Worm (Caenorhabditis elegans) whole organism, late embryonic: ENCODE results near the gene faah-3.
"Not testable (repeated sequence)": the region's sequence is repeated elsewhere in the genome, so short reads cannot be mapped to it uniquely, and the experiment has no call there.

Experiments used
- ahr-1 ChIP-seq: sonication (generic microtip); optimal IDR thresholded peaks from 2 replicates; lab custom pipeline; 2016; ENCODE audit warnings: missing genetic modification characterization, missing compliant biosample characterization
- ceh-24 ChIP-seq: sonication (generic microtip); optimal IDR thresholded peaks from 2 replicates; lab custom pipeline; 2016; ENCODE audit warnings: mild to moderate bottlenecking, missing genetic modification characterization, missing compliant biosample characterization
- ceh-9 ChIP-seq: sonication (generic microtip); optimal IDR thresholded peaks from 2 replicates; lab custom pipeline; 2016; ENCODE audit warnings: mild to moderate bottlenecking, missing genetic modification characterization, inconsistent platforms, missing compliant biosample characterization
- dve-1 ChIP-seq: sonication (generic microtip); optimal IDR thresholded peaks from 2 replicates; lab custom pipeline; 2017; ENCODE audit warnings: antibody characterized with exemption, mild to moderate bottlenecking, missing genetic modification characterization, missing compliant biosample characterization
- ets-4 ChIP-seq: sonication (generic microtip); optimal IDR thresholded peaks from 2 replicates; lab custom pipeline; 2016; ENCODE audit warnings: missing genetic modification characterization, missing compliant biosample characterization
- eyg-1 ChIP-seq: sonication (generic microtip); optimal IDR thresholded peaks from 2 replicates; lab custom pipeline; 2016; ENCODE audit warnings: missing genotype, missing genetic modification characterization, missing compliant biosample characterization
- hlh-15 ChIP-seq: sonication (generic microtip); optimal IDR thresholded peaks from 2 replicates; lab custom pipeline; 2016; ENCODE audit warnings: missing genetic modification characterization, missing compliant biosample characterization
- lin-11 ChIP-seq: fragments of 200-800 bp; sonication (Bioruptor generic); optimal IDR thresholded peaks from 2 replicates; lab custom pipeline; 2018; ENCODE audit warnings: mild to moderate bottlenecking, missing genetic modification characterization, missing compliant biosample characterization
- nfya-1 ChIP-seq: sonication (generic microtip); optimal IDR thresholded peaks from 2 replicates; lab custom pipeline; 2017; ENCODE audit warnings: missing genetic modification characterization, mild to moderate bottlenecking, missing compliant biosample characterization, antibody characterized with exemption, moderate library complexity
- nhr-11 ChIP-seq: fragments of 150-350 bp; optimal IDR thresholded peaks from 2 replicates; lab custom pipeline; 2014; ENCODE audit warnings: missing biosample characterization, missing genetic modification characterization
- sdc-2 ChIP-seq: sonication (generic microtip); optimal IDR thresholded peaks from 2 replicates; lab custom pipeline; 2016; ENCODE audit warnings: missing genotype, missing genetic modification characterization, missing compliant biosample characterization

The faah-3 gene

ce11 chrIV:914856-915255, 30.6 kb downstream of the faah-3 start:
- TF ChIP-seq ceh-9 (tag; lab: Kevin White, UChicago) (no peak), dve-1 (no peak), nfya-1 (tag; lab: Kevin White, UChicago) (no peak), sdc-2 (tag; lab: Kevin White, UChicago) (no peak), hlh-15 (tag; lab: Kevin White, UChicago) (no peak), eyg-1 (no peak), ets-4 (tag; lab: Kevin White, UChicago) (no peak), ahr-1 (tag; lab: Kevin White, UChicago) (no peak), ceh-24 (tag; lab: Kevin White, UChicago) (no peak)

ce11 chrIV:904963-905362, 40.5 kb downstream of the faah-3 start, which contains the start of gene fbxc-12:
fbxc-12 (plus strand) TSS chrIV:905263.
- not testable (repeated sequence) for TF ChIP-seq lin-11, nhr-11, sdc-2 (tag; lab: Kevin White, UChicago)
- TF ChIP-seq, all 69 proteins: peak for 0; not testable (repeated sequence) for 69
